Worm (Caenorhabditis elegans): ENCODE results near the gene C50F4.6.

DNA sequence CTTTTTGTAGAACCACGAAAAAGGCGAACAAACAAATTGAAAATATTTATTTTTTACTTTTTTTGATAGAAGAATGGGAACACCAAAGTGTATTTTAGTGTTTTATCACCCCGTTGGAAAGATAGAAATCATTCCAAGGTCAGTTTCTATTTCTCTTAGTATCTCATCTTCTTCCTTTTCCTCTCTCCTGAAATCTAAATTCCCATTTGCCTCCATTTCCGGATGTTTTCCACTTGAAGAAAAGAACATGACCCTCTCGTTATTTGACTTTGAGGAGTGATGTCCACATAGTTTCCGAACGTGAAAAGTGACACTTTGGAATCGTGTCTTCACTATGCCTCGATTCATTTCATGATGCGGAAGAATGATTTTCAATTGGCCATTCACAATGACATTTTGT lies 41.7 kb downstream of the C50F4.6 start:
- no peak for TF ChIP-seq aly-2 (tag; optimal IDR thresholded peaks at IDR 0.05)
- TF ChIP-seq ceh-90 (tag; optimal IDR thresholded peaks at IDR 0.05): no peak
- no peak for TF ChIP-seq ets-5 (GFP tag; IDR thresholded peaks at IDR 0.05)
- no peak for TF ChIP-seq aha-1 (tag; optimal IDR thresholded peaks at IDR 0.05)
- TF ChIP-seq vab-15 (tag; optimal IDR thresholded peaks at IDR 0.05): no peak
- no peak for TF ChIP-seq ces-1 (GFP tag; optimal IDR thresholded peaks at IDR 0.05)
- no peak for TF ChIP-seq jun-1 (tag; optimal IDR thresholded peaks at IDR 0.05)
- no peak for TF ChIP-seq elt-2 (tag; optimal IDR thresholded peaks at IDR 0.05)
- no peak for TF ChIP-seq unc-62 (GFP tag; optimal IDR thresholded peaks at IDR 0.05)

Data from whole organism, L1 larva.